Worm (Caenorhabditis elegans): Measurements from ENCODE around the gene lgc-38.

- no peak for TF ChIP-seq mab-5 (tag; optimal IDR thresholded peaks at IDR 0.05)
- no peak for TF ChIP-seq unc-39 (tag; optimal IDR thresholded peaks at IDR 0.05)
- no peak for TF ChIP-seq lsy-2 (tag; optimal IDR thresholded peaks at IDR 0.05)
- TF ChIP-seq ztf-11 (tag; optimal IDR thresholded peaks at IDR 0.05): no peak
- no peak for TF ChIP-seq snpc-4 (tag; optimal IDR thresholded peaks at IDR 0.05)
- no peak for TF ChIP-seq pha-4 (tag; optimal IDR thresholded peaks at IDR 0.05)
- TF ChIP-seq flh-1 (GFP tag; optimal IDR thresholded peaks at IDR 0.05): no peak
- no peak for TF ChIP-seq blmp-1 (tag; optimal IDR thresholded peaks at IDR 0.05)
- peak; percentile 50 for TF ChIP-seq unc-62 (GFP tag; optimal IDR thresholded peaks at IDR 0.05)
Measured at ce11 chrIII:6988060-6988459, 20.9 kb upstream of the lgc-38 start.
